Worm (Caenorhabditis elegans) whole organism, early embryonic: ENCODE measurements around the gene C14A6.3.

Experiments used
- B0310.2 ChIP-seq: sonication (generic microtip); optimal IDR thresholded peaks from 2 replicates; lab custom pipeline; 2016; ENCODE audit warnings: mild to moderate bottlenecking, missing genetic modification characterization, missing compliant biosample characterization
- ama-1 ChIP-seq: fragments of 150-350 bp; optimal IDR thresholded peaks from 2 replicates; lab custom pipeline; 2014
- ceh-36 ChIP-seq: sonication (generic microtip); optimal IDR thresholded peaks from 2 replicates; lab custom pipeline; 2016; ENCODE audit warnings: missing genetic modification characterization, inconsistent platforms, missing compliant biosample characterization
- ets-7 ChIP-seq: sonication (generic microtip); optimal IDR thresholded peaks from 2 replicates; lab custom pipeline; 2016; ENCODE audit warnings: missing genotype, missing genetic modification characterization, missing compliant biosample characterization
- hmbx-1 ChIP-seq: sonication (generic microtip); optimal IDR thresholded peaks from 2 replicates; lab custom pipeline; 2016; ENCODE audit warnings: mild to moderate bottlenecking, missing genetic modification characterization, missing compliant biosample characterization
- tra-4 ChIP-seq: sonication (generic microtip); optimal IDR thresholded peaks from 2 replicates; lab custom pipeline; 2017; ENCODE audit warnings: missing genetic modification characterization, missing compliant biosample characterization

DNA sequence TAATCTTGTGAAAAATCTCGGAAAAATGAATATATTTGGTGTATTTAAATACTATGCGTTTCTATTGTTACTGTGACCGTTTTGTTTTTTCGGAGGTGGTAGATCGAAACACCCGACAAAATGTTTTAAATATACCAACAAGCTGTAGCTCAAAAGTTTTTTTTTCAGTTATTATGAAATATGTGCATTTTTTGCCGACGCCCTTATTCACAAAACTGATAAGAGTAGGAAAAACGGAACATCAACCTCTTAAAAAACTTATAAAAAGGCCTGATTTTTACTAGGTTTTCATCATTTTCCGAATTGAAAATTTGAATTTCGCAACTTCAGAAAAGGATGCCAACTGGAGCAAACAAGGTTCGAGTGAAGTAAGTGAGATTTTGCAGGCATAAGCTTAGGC, 2.7 kb upstream of the C14A6.3 start, which contains the start of gene Y37H2A.14:
- TF ChIP-seq ama-1 (lab: Kevin White, UChicago) (no peak), hmbx-1 (tag; lab: Kevin White, UChicago) (no peak), tra-4 (tag; lab: Kevin White, UChicago) (no peak), B0310.2 (tag; lab: Kevin White, UChicago) (no peak), ets-7 (tag; lab: Kevin White, UChicago) (no peak), ceh-36 (tag; lab: Kevin White, UChicago) (no peak)
